Worm (Caenorhabditis elegans) whole organism, L1 larva: ENCODE data around the gene col-109.

Experiments used
- lin-13 ChIP-seq: fragments of 150-350 bp; optimal IDR thresholded peaks from 2 replicates; lab custom pipeline; 2014; ENCODE audit warnings: missing biosample characterization, missing genetic modification reagents, missing genetic modification characterization
- snpc-4 ChIP-seq: fragments of 150-350 bp; optimal IDR thresholded peaks from 2 replicates; lab custom pipeline; 2014; ENCODE audit warnings: missing biosample characterization, missing genetic modification characterization

- TF ChIP-seq lin-13 (no peak), snpc-4 (tag; lab: Kevin White, UChicago) (no peak)
Measured at ce11 chrIV:1844624-1845023, 24.6 kb upstream of the col-109 start.
